Worm (Caenorhabditis elegans) whole organism, midembryonic: ENCODE results near the gene H17B01.5.

Experiments
- flt-1 ChIP-seq: fragments of 200-800 bp; sonication (Bioruptor generic); IDR thresholded peaks from 2 replicates; pipeline ENCODE4 v1.3.6; 2022; ENCODE audit warnings: missing genetic modification characterization, missing compliant biosample characterization
- ztf-29 ChIP-seq: fragments of 200-800 bp; sonication (Bioruptor generic); IDR thresholded peaks from 2 replicates; pipeline ENCODE4 v1.3.6; 2022; ENCODE audit warnings: missing genetic modification reagents, missing genetic modification characterization, missing compliant biosample characterization

DNA sequence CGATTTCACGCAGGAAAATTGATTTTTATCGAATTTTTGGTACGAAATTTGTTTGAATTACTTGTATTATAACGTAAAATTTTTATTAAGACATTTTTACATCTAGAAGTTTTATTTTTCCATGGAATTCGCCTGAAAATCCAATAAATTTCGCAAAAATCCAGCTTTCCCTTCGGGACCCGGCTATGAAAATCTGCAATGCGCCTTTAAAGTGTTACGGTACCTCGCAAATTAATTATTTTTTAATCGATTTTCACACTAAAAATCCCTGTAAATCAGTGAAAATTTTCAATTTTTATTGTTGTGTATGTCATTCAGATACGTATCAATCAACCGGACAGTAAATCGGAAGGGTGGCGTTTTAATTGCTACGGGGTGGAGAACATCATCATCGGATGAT lies 27.6 kb upstream of the H17B01.5 start:
- TF ChIP-seq flt-1 (GFP tag; lab: Robert Waterston, UW) (no peak), ztf-29 (GFP tag; lab: Robert Waterston, UW) (no peak)
